Fruit fly (Drosophila melanogaster): Measurements from ENCODE around the gene CG9147.

The CG9147 gene

dm6 chr2L:6090365-6090764 lies 24.6 kb downstream of the CG9147 start (continued):
- TF ChIP-seq Hr78 (GFP tag; optimal IDR thresholded peaks at IDR 0.05) (peak in 1 of 2 experiments; percentile 77), kni (GFP tag; optimal IDR thresholded peaks at IDR 0.05) (peak; percentile 87), CG34376 (GFP tag; optimal IDR thresholded peaks at IDR 0.05) (peak; percentile 62), sd (tag; optimal IDR thresholded peaks at IDR 0.05) (peak; percentile 81), ftz-f1 (GFP tag; optimal IDR thresholded peaks at IDR 0.05) (peak; percentile 27), CG10543 (GFP tag; optimal IDR thresholded peaks at IDR 0.05) (peak; percentile 68), crol (GFP tag; IDR thresholded peaks at IDR 0.05) (peak; percentile 79)

dm6 chr2L:6090786-6091716 lies 25.3 kb downstream of the CG9147 start, which contains the start of gene CG45075:
CG45075 (plus strand) TSS chr2L:6091412.
- TF ChIP-seq CG42726 (GFP tag; IDR thresholded peaks at IDR 0.05; ENCODE audit: partially characterized antibody) = 0 out of 2 replicates have a peak, but pooled peaks have one; percentile 51
- TF ChIP-seq CG1233 (GFP tag; optimal IDR thresholded peaks at IDR 0.05) = no peak
- TF ChIP-seq z (GFP tag; IDR thresholded peaks at IDR 0.05) = peak; percentile 97
- TF ChIP-seq CG10267 (tag; optimal IDR thresholded peaks at IDR 0.05) = peak; percentile 10
- TF ChIP-seq stwl (tag; optimal IDR thresholded peaks at IDR 0.05) = peak; percentile 32
- TF ChIP-seq gcm (GFP tag; optimal IDR thresholded peaks at IDR 0.05) = peak; percentile 60
- peak in 1 of 2 experiments; percentile 69 for TF ChIP-seq Hr78 (GFP tag; optimal IDR thresholded peaks at IDR 0.05)
- TF ChIP-seq CG1603 (tag; optimal IDR thresholded peaks at IDR 0.05) = peak; percentile 2
- peak; percentile 79 for TF ChIP-seq CG13894 (tag; optimal IDR thresholded peaks at IDR 0.05)
- TF ChIP-seq wek (GFP tag; optimal IDR thresholded peaks at IDR 0.05) = no peak
- no peak for TF ChIP-seq CG8281 (tag; optimal IDR thresholded peaks at IDR 0.05)
- TF ChIP-seq Stat92E (GFP tag; optimal IDR thresholded peaks at IDR 0.05) = peak in 1 of 3 experiments; percentile 27
- TF ChIP-seq Ada2b (GFP tag; IDR thresholded peaks at IDR 0.05) = no peak
- TF ChIP-seq insv (GFP tag; optimal IDR thresholded peaks at IDR 0.05) = peak in 1 of 2 experiments; percentile 93
- peak; percentile 54 for TF ChIP-seq sens (GFP tag)
- peak; percentile 38 for TF ChIP-seq nerfin-1 (tag; optimal IDR thresholded peaks at IDR 0.05)
- peak; percentile 41 for TF ChIP-seq pros (GFP tag; optimal IDR thresholded peaks at IDR 0.05)
- TF ChIP-seq bbx (GFP tag; IDR thresholded peaks at IDR 0.05; ENCODE audit: partially characterized antibody) = peak; percentile 27; the same call in 1 of the 2 replicates
- peak; percentile 30 for TF ChIP-seq CG15601 (tag; optimal IDR thresholded peaks at IDR 0.05)
- TF ChIP-seq CG16863 (GFP tag; optimal IDR thresholded peaks at IDR 0.05) = no peak
- TF ChIP-seq CG14860 (GFP tag; IDR thresholded peaks at IDR 0.05; ENCODE audit: partially characterized antibody) = no peak
- 0 out of 2 replicates have a peak, but pooled peaks have one; percentile 25 for TF ChIP-seq seq (GFP tag; IDR thresholded peaks at IDR 0.05)
- TF ChIP-seq kni (GFP tag; optimal IDR thresholded peaks at IDR 0.05) = peak; percentile 36
- no peak for TF ChIP-seq nerfin-2 (GFP tag; IDR thresholded peaks at IDR 0.05; ENCODE audit: partially characterized antibody)
- peak; percentile 70; the same call in 2 of the 3 replicates for TF ChIP-seq ci (GFP tag; IDR thresholded peaks at IDR 0.05)
- no peak for TF ChIP-seq CG8290 (GFP tag; optimal IDR thresholded peaks at IDR 0.05)
- TF ChIP-seq CG8290 (tag; optimal IDR thresholded peaks at IDR 0.05) = peak in 1 of 2 experiments; percentile 27
- TF ChIP-seq Pdp1 (GFP tag; optimal IDR thresholded peaks at IDR 0.05) = peak in 1 of 2 experiments; percentile 37
- no peak for TF ChIP-seq pita (GFP tag; optimal IDR thresholded peaks at IDR 0.05)
- TF ChIP-seq CG1792 (GFP tag; optimal IDR thresholded peaks at IDR 0.05) = no peak
- TF ChIP-seq HLHmδ (GFP tag; optimal IDR thresholded peaks at IDR 0.05) = peak; percentile 74
- peak; percentile 32 for TF ChIP-seq CG7745 (tag; optimal IDR thresholded peaks at IDR 0.05)
- TF ChIP-seq Taf1 (GFP tag; IDR thresholded peaks at IDR 0.05) = no peak
- TF ChIP-seq Jarid2 (GFP tag; optimal IDR thresholded peaks at IDR 0.05) = peak; percentile 79
- no peak for TF ChIP-seq CG18262 (tag; optimal IDR thresholded peaks at IDR 0.05)
- TF ChIP-seq CG14710 (tag; optimal IDR thresholded peaks at IDR 0.05) = peak; percentile 0
- no peak for TF ChIP-seq CG2712 (tag; optimal IDR thresholded peaks at IDR 0.05)
- no peak for TF ChIP-seq CG4854 (GFP tag; optimal IDR thresholded peaks at IDR 0.05)
- peak; percentile 18; the same call in 1 of the 3 replicates for TF ChIP-seq Opbp (GFP tag; IDR thresholded peaks at IDR 0.05; ENCODE audit: partially characterized antibody)

Measured in whole organism, embryonic.